Worm (Caenorhabditis elegans) whole organism, young adult: Measurements from ENCODE around the gene exos-4.2.

Experiments used
- B0035.1 ChIP-seq: sonication (generic microtip); optimal IDR thresholded peaks from 2 replicates; lab custom pipeline; 2016; ENCODE audit warnings: missing genetic modification characterization, mild to moderate bottlenecking, missing compliant biosample characterization, missing genotype, missing genetic modification reagents
- C06A6.2 ChIP-seq: fragments of 200-800 bp; sonication (Bioruptor generic); conservative IDR thresholded peaks from 2 replicates; pipeline ENCODE4 v1.3.6; 2022; ENCODE audit warnings: missing genetic modification characterization, missing compliant biosample characterization
- D2030.7 ChIP-seq: fragments of 200-800 bp; sonication (Bioruptor generic); IDR thresholded peaks from 2 replicates; pipeline ENCODE4 v1.3.6; 2022; ENCODE audit warnings: missing genetic modification reagents, missing genetic modification characterization, missing compliant biosample characterization
- F10E7.11 ChIP-seq: sonication (generic microtip); optimal IDR thresholded peaks from 2 replicates; lab custom pipeline; 2017; ENCODE audit warnings: mild to moderate bottlenecking, missing genetic modification characterization, moderate library complexity, missing compliant biosample characterization
- F23B12.7 ChIP-seq: sonication (generic microtip); optimal IDR thresholded peaks from 2 replicates; lab custom pipeline; 2017; ENCODE audit warnings: missing genetic modification characterization, mild to moderate bottlenecking, missing compliant biosample characterization, antibody characterized with exemption, moderate library complexity; ENCODE audit not compliant: insufficient read depth
- F37B4.10 ChIP-seq: fragments of 200-800 bp; sonication (Bioruptor generic); IDR thresholded peaks from 2 replicates; pipeline ENCODE4 v1.3.6; 2022; ENCODE audit warnings: missing genetic modification characterization, missing compliant biosample characterization
- F49E8.2 ChIP-seq: sonication (generic microtip); optimal IDR thresholded peaks from 3 replicates; lab custom pipeline; 2017; ENCODE audit warnings: missing genetic modification characterization, mild to moderate bottlenecking, missing compliant biosample characterization, antibody characterized with exemption, moderate library complexity; ENCODE audit not compliant: insufficient read depth
- F55B11.4 ChIP-seq: sonication (generic microtip); optimal IDR thresholded peaks from 2 replicates; lab custom pipeline; 2016; ENCODE audit warnings: missing compliant biosample characterization, missing genetic modification characterization, borderline replicate concordance; ENCODE audit not compliant: insufficient read depth
- K11D2.4 ChIP-seq: fragments of 200-800 bp; sonication (Bioruptor generic); IDR thresholded peaks from 2 replicates; pipeline ENCODE4 v1.3.6; 2022; ENCODE audit warnings: missing genetic modification reagents, missing genetic modification characterization, missing compliant biosample characterization
- T07F8.4 ChIP-seq: sonication (generic microtip); optimal IDR thresholded peaks from 2 replicates; lab custom pipeline; 2016; ENCODE audit warnings: mild to moderate bottlenecking, missing genetic modification characterization, moderate library complexity, missing compliant biosample characterization
- Y53F4B.3 ChIP-seq: fragments of 200-800 bp; sonication (Bioruptor generic); IDR thresholded peaks from 2 replicates; pipeline ENCODE4 v1.3.6; 2022; ENCODE audit warnings: missing genetic modification reagents, missing genetic modification characterization, missing compliant biosample characterization
- Y53G8AR.9 ChIP-seq: fragments of 200-800 bp; sonication (Bioruptor generic); conservative IDR thresholded peaks from 2 replicates; pipeline ENCODE4 v1.3.6; 2022; ENCODE audit warnings: missing genetic modification reagents, missing genetic modification characterization, missing compliant biosample characterization
- Y79H2A.3 ChIP-seq: fragments of 200-800 bp; sonication (Bioruptor generic); conservative IDR thresholded peaks from 2 replicates; pipeline ENCODE4 v1.3.6; 2022; ENCODE audit warnings: missing genetic modification reagents, missing genetic modification characterization, missing compliant biosample characterization
- Y95B8A.8 ChIP-seq: fragments of 200-800 bp; sonication (Bioruptor generic); IDR thresholded peaks from 2 replicates; pipeline ENCODE4 v1.3.6; 2022; ENCODE audit warnings: missing genetic modification reagents, missing genetic modification characterization, missing compliant biosample characterization
- aptf-2 ChIP-seq: fragments of 200-800 bp; sonication (Bioruptor generic); conservative IDR thresholded peaks from 2 replicates; pipeline ENCODE4 v1.3.6; 2022; ENCODE audit warnings: missing genetic modification reagents, missing genetic modification characterization, missing compliant biosample characterization
- aptf-3 ChIP-seq: fragments of 200-800 bp; sonication (Bioruptor generic); IDR thresholded peaks from 2 replicates; pipeline ENCODE4 v1.3.6; 2022; ENCODE audit warnings: missing genetic modification characterization, missing compliant biosample characterization
- attf-3 ChIP-seq: fragments of 200-800 bp; sonication (Bioruptor generic); conservative IDR thresholded peaks from 2 replicates; pipeline ENCODE4 v1.3.6; 2022; ENCODE audit warnings: missing genetic modification reagents, missing genetic modification characterization, missing compliant biosample characterization
- attf-5 ChIP-seq: fragments of 200-800 bp; sonication (Bioruptor generic); optimal IDR thresholded peaks from 2 replicates; lab custom pipeline; 2018; ENCODE audit warnings: mild to moderate bottlenecking, missing genetic modification characterization, missing compliant biosample characterization
- bed-2 ChIP-seq: fragments of 200-800 bp; sonication (Bioruptor generic); IDR thresholded peaks from 2 replicates; pipeline ENCODE4 v1.3.6; 2022; ENCODE audit warnings: missing genetic modification reagents, missing genetic modification characterization, missing compliant biosample characterization
- ccch-3 ChIP-seq: fragments of 200-800 bp; sonication (Bioruptor generic); optimal IDR thresholded peaks from 2 replicates; lab custom pipeline; 2018; ENCODE audit warnings: mild to moderate bottlenecking, missing genetic modification characterization, missing compliant biosample characterization
- cebp-1 ChIP-seq, 2 experiments: fragments of 200-800 bp in 1 of 2; sonication (Bioruptor generic) in 1 of 2; sonication (generic microtip) in 1 of 2; IDR thresholded peaks in 1 of 2; optimal IDR thresholded peaks in 1 of 2; 2 replicates each; pipeline versions ENCODE4 v1.3.6 to Lab custom; 2017 to 2022; ENCODE audit warnings: missing compliant biosample characterization in 2 of 2, missing genetic modification characterization in 2 of 2, mild to moderate bottlenecking in 1 of 2, missing genetic modification reagents in 1 of 2, moderate library complexity in 1 of 2
- cebp-2 ChIP-seq: fragments of 200-800 bp; sonication (Bioruptor generic); IDR thresholded peaks from 2 replicates; pipeline ENCODE4 v1.3.6; 2022; ENCODE audit warnings: missing genetic modification characterization, missing compliant biosample characterization
- ceh-27 ChIP-seq: fragments of 200-800 bp; sonication (Bioruptor generic); optimal IDR thresholded peaks from 2 replicates; lab custom pipeline; 2018; ENCODE audit warnings: mild to moderate bottlenecking, missing genetic modification characterization, moderate library complexity, missing compliant biosample characterization
- ceh-79 ChIP-seq: sonication (generic microtip); optimal IDR thresholded peaks from 2 replicates; lab custom pipeline; 2017; ENCODE audit warnings: mild to moderate bottlenecking, missing genetic modification characterization, missing compliant biosample characterization
- ceh-91 ChIP-seq: fragments of 200-800 bp; sonication (Bioruptor generic); IDR thresholded peaks from 2 replicates; pipeline ENCODE4 v1.3.6; 2022; ENCODE audit warnings: missing genetic modification reagents, missing genetic modification characterization, missing compliant biosample characterization
- dox-1 ChIP-seq: fragments of 200-800 bp; sonication (Bioruptor generic); IDR thresholded peaks from 2 replicates; pipeline ENCODE4 v1.3.6; 2022; ENCODE audit warnings: missing genetic modification reagents, missing genetic modification characterization, missing compliant biosample characterization
- dpl-1 ChIP-seq: fragments of 150-350 bp; optimal IDR thresholded peaks from 2 replicates; lab custom pipeline; 2014; ENCODE audit warnings: missing biosample characterization, missing genetic modification reagents, missing genetic modification characterization
- efl-1 ChIP-seq: fragments of 150-350 bp; optimal IDR thresholded peaks from 2 replicates; lab custom pipeline; 2014; ENCODE audit warnings: missing biosample characterization, missing genetic modification reagents, missing genetic modification characterization
- egl-18 ChIP-seq: fragments of 200-800 bp; sonication (Bioruptor generic); IDR thresholded peaks from 2 replicates; pipeline ENCODE4 v1.3.6; 2022; ENCODE audit warnings: missing genetic modification reagents, missing genetic modification characterization, missing compliant biosample characterization
- egl-44 ChIP-seq: fragments of 200-800 bp; sonication (Bioruptor generic); IDR thresholded peaks from 2 replicates; pipeline ENCODE4 v1.3.6; 2022; ENCODE audit warnings: missing genetic modification reagents, missing genetic modification characterization, missing compliant biosample characterization
- egrh-3 ChIP-seq: fragments of 200-800 bp; sonication (Bioruptor generic); IDR thresholded peaks from 2 replicates; pipeline ENCODE4 v1.3.6; 2022; ENCODE audit warnings: missing genetic modification reagents, missing genetic modification characterization, missing compliant biosample characterization
- fkh-3 ChIP-seq: sonication (generic microtip); optimal IDR thresholded peaks from 2 replicates; lab custom pipeline; 2016; ENCODE audit warnings: mild to moderate bottlenecking, missing genetic modification characterization, missing compliant biosample characterization
- hmg-20 ChIP-seq: fragments of 200-800 bp; sonication (Bioruptor generic); IDR thresholded peaks from 2 replicates; pipeline ENCODE4 v1.3.6; 2022; ENCODE audit warnings: missing genetic modification reagents, missing genetic modification characterization, missing compliant biosample characterization
- lin-35 ChIP-seq, 3 experiments: fragments of 150-350 bp in 2 of 3; sonication (generic microtip) in 1 of 3; optimal IDR thresholded peaks; 2 replicates each; lab custom pipeline; 2014 to 2018; ENCODE audit warnings: missing biosample characterization in 3 of 3, missing genetic modification characterization in 3 of 3, missing genetic modification reagents in 3 of 3
- mes-4 ChIP-seq: sonication (generic microtip); optimal IDR thresholded peaks from 2 replicates; lab custom pipeline; 2016; ENCODE audit warnings: missing genotype, missing genetic modification characterization, missing compliant biosample characterization
- nfya-2 ChIP-seq: fragments of 200-800 bp; sonication (Bioruptor generic); IDR thresholded peaks from 2 replicates; pipeline ENCODE4 v1.3.6; 2022; ENCODE audit warnings: missing genetic modification reagents, missing genetic modification characterization, missing compliant biosample characterization
- nhr-120 ChIP-seq: fragments of 200-800 bp; sonication (Bioruptor generic); IDR thresholded peaks from 2 replicates; pipeline ENCODE4 v1.3.6; 2022; ENCODE audit warnings: missing genetic modification characterization, missing compliant biosample characterization
- rec-8 ChIP-seq, 2 experiments: sonication (generic microtip); optimal IDR thresholded peaks; 2 replicates each; lab custom pipeline; 2016; ENCODE audit warnings: mild to moderate bottlenecking in 2 of 2, missing genetic modification characterization in 2 of 2, missing genetic modification reagents in 2 of 2, missing genotype in 2 of 2, missing biosample characterization in 1 of 2, missing compliant biosample characterization in 1 of 2, moderate library complexity in 1 of 2
- rpc-1 ChIP-seq, 2 experiments: fragments of 150-350 bp in 1 of 2; sonication (generic microtip) in 1 of 2; optimal IDR thresholded peaks; 2 replicates each; lab custom pipeline; 2014 to 2018; ENCODE audit warnings: missing biosample characterization in 1 of 2, missing genetic modification characterization in 1 of 2, missing genetic modification reagents in 1 of 2, missing genotype in 1 of 2
- sdz-38 ChIP-seq: sonication (generic microtip); optimal IDR thresholded peaks from 2 replicates; lab custom pipeline; 2016; ENCODE audit warnings: missing genotype, missing genetic modification characterization, missing compliant biosample characterization
- snpc-3.4 ChIP-seq: sonication (generic microtip); optimal IDR thresholded peaks from 2 replicates; lab custom pipeline; 2017; ENCODE audit warnings: missing genetic modification characterization, mild to moderate bottlenecking, missing compliant biosample characterization, antibody characterized with exemption, moderate library complexity, missing genotype, missing genetic modification reagents
- sptf-2 ChIP-seq: fragments of 200-800 bp; sonication (Bioruptor generic); optimal IDR thresholded peaks from 2 replicates; lab custom pipeline; 2018; ENCODE audit warnings: mild to moderate bottlenecking, missing genetic modification characterization, missing compliant biosample characterization
- tbp1 ChIP-seq: fragments of 200-800 bp; sonication (Bioruptor generic); optimal IDR thresholded peaks from 2 replicates; lab custom pipeline; 2018; ENCODE audit warnings: mild to moderate bottlenecking, missing genetic modification characterization, missing compliant biosample characterization
- tbx-9 ChIP-seq: sonication (generic microtip); optimal IDR thresholded peaks from 2 replicates; lab custom pipeline; 2016; ENCODE audit warnings: borderline replicate concordance, missing genetic modification characterization, inconsistent platforms, missing compliant biosample characterization
- zfh-2 ChIP-seq: fragments of 200-800 bp; sonication (Bioruptor generic); conservative IDR thresholded peaks from 2 replicates; pipeline ENCODE4 v1.3.6; 2022; ENCODE audit warnings: missing genetic modification reagents, missing genetic modification characterization, missing compliant biosample characterization
- ztf-22 ChIP-seq: fragments of 200-800 bp; sonication (Bioruptor generic); optimal IDR thresholded peaks from 2 replicates; lab custom pipeline; 2018; ENCODE audit warnings: mild to moderate bottlenecking, missing genetic modification characterization, moderate library complexity, missing compliant biosample characterization
- ztf-6 ChIP-seq: fragments of 200-800 bp; sonication (Bioruptor generic); IDR thresholded peaks from 2 replicates; pipeline ENCODE4 v1.3.6; 2022; ENCODE audit warnings: missing genetic modification reagents, missing genetic modification characterization, missing compliant biosample characterization

Gene exos-4.2

DNA sequence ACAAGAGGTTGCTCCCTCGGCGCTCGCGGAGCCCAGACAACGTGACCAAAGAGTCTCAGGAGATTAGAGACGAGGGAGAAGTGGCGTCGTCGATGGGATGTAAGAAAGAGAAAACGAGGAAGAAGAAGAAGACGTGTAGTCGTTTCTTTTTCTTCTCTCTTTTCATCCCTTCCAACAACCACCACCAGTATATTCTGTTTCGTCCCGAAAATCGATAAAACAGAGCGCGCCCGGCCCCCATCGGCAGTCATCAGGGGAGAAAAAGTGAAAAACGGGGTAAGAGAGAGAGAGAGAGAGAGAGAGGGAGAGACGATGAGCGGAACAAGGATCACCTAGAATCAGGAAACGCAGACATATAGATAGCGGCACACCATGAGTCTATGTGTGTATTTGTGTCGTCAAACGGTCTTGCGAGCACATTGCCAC lies 27.9 kb downstream of the exos-4.2 start (continued):
- TF ChIP-seq egl-18 (GFP tag; lab: Robert Waterston, UW) (no peak), dpl-1 (no peak), Y95B8A.8 (GFP tag; lab: Robert Waterston, UW) (no peak), lin-35 (GFP tag; optimal IDR thresholded peaks at IDR 0.05; lab: Kevin White, UChicago) (peak in 1 of 3 experiments; percentile 41), sdz-38 (tag; lab: Kevin White, UChicago) (no peak), F55B11.4 (tag; lab: Kevin White, UChicago) (no peak), attf-5 (GFP tag; lab: Kevin White, UChicago) (peak; percentile 83), efl-1 (GFP tag; lab: Kevin White, UChicago) (no peak), snpc-3.4 (tag; lab: Kevin White, UChicago) (no peak), ztf-6 (GFP tag; lab: Robert Waterston, UW) (no peak), F10E7.11 (tag; lab: Kevin White, UChicago) (no peak), aptf-2 (GFP tag; lab: Robert Waterston, UW) (no peak), tbp1 (GFP tag; lab: Kevin White, UChicago) (no peak), K11D2.4 (no peak), F37B4.10 (no peak), sptf-2 (GFP tag; lab: Kevin White, UChicago) (no peak), egrh-3 (GFP tag; lab: Robert Waterston, UW) (no peak), nfya-2 (GFP tag; lab: Robert Waterston, UW) (no peak), F49E8.2 (tag; lab: Kevin White, UChicago) (no peak), fkh-3 (tag; lab: Kevin White, UChicago) (no peak), bed-2 (GFP tag; lab: Robert Waterston, UW) (no peak), Y79H2A.3 (GFP tag; lab: Robert Waterston, UW) (no peak), nhr-120 (no peak), ceh-91 (no peak), Y53G8AR.9 (GFP tag; lab: Robert Waterston, UW) (0 out of 2 replicates have a peak, but pooled peaks have one; percentile 30), C06A6.2 (GFP tag; lab: Robert Waterston, UW) (no peak), B0035.1 (tag; lab: Kevin White, UChicago) (no peak), ccch-3 (GFP tag; lab: Kevin White, UChicago) (no peak), T07F8.4 (tag; lab: Kevin White, UChicago) (no peak), aptf-3 (GFP tag; lab: Robert Waterston, UW) (no peak), mes-4 (tag; lab: Kevin White, UChicago) (no peak), rec-8 (tag; optimal IDR thresholded peaks at IDR 0.05; lab: Kevin White, UChicago) (no peak), zfh-2 (peak; percentile 93), cebp-1 (GFP tag; IDR thresholded peaks at IDR 0.05; lab: Robert Waterston, UW) (no peak), cebp-1 (tag; optimal IDR thresholded peaks at IDR 0.05; lab: Kevin White, UChicago) (peak; percentile 76), egl-44 (GFP tag; lab: Robert Waterston, UW) (no peak), tbx-9 (tag; lab: Kevin White, UChicago) (no peak), F23B12.7 (tag; lab: Kevin White, UChicago) (no peak), cebp-2 (GFP tag; lab: Robert Waterston, UW) (no peak), ceh-27 (GFP tag; lab: Kevin White, UChicago) (peak; percentile 80), D2030.7 (GFP tag; lab: Robert Waterston, UW) (no peak), ceh-79 (tag; lab: Kevin White, UChicago) (no peak), hmg-20 (no peak), ztf-22 (GFP tag; lab: Kevin White, UChicago) (no peak), rpc-1 (optimal IDR thresholded peaks at IDR 0.05; lab: Kevin White, UChicago) (no peak), rpc-1 (tag; optimal IDR thresholded peaks at IDR 0.05; lab: Kevin White, UChicago) (no peak), Y53F4B.3 (no peak), attf-3 (GFP tag; lab: Robert Waterston, UW) (0 out of 2 replicates have a peak, but pooled peaks have one; percentile 26), dox-1 (peak; percentile 59; the same call in 1 of the 2 replicates)
